Worm (Caenorhabditis elegans): ENCODE data around the gene eif-3.K.

- no peak for TF ChIP-seq ref-1 (GFP tag; conservative IDR thresholded peaks at IDR 0.05)
- TF ChIP-seq tab-1 (GFP tag; IDR thresholded peaks at IDR 0.05): no peak
Measured at ce11 chrV:12970575-12971160, 16.9 kb downstream of the eif-3.K start, which contains the start of gene pnn-1.

Data from whole organism, midembryonic.